Worm (Caenorhabditis elegans): Measurements from ENCODE around the gene W06E11.1.

Gene W06E11.1

DNA sequence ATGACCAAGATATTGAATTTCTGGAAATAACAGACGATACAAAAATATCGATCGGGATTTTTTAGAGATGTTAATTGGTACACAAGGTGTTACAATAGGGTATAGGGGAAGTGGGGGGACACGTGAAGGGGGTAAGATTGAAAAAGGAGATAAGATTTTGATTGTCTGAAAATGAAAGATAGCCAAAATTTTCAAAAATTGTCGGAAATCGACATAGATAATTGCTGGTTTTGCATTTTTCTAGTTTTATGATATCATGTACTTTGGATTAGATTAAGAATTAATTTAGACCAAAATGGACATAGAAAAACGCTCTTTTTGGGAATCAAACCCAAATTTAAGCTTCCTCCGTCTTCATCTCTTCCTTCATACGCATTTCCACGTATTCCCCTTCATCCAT, 14.0 kb upstream of the W06E11.1 start, which contains the start of gene T19C3.5:
TSS of gene T19C3.5 (minus strand) at position 101 of the 400 bp plus-strand sequence.
- no peak for TF ChIP-seq ztf-11 (tag; optimal IDR thresholded peaks at IDR 0.05)
- no peak for TF ChIP-seq unc-120 (tag; optimal IDR thresholded peaks at IDR 0.05; ENCODE audit: poor library complexity, severe bottlenecking)

- TF ChIP-seq hlh-1 (tag; optimal IDR thresholded peaks at IDR 0.05), result no peak
- TF ChIP-seq nhr-237 (tag; optimal IDR thresholded peaks at IDR 0.05), result no peak
- TF ChIP-seq nhr-12 (tag; optimal IDR thresholded peaks at IDR 0.05), result no peak
- TF ChIP-seq cnd-1 (tag; optimal IDR thresholded peaks at IDR 0.05), result no peak
- TF ChIP-seq zip-8 (tag; optimal IDR thresholded peaks at IDR 0.05), result no peak
- no peak for TF ChIP-seq flh-1 (GFP tag; optimal IDR thresholded peaks at IDR 0.05)
- TF ChIP-seq nhr-2 (tag; optimal IDR thresholded peaks at IDR 0.05), result no peak
- TF ChIP-seq ceh-83 (GFP tag; optimal IDR thresholded peaks at IDR 0.05), result no peak
- TF ChIP-seq ceh-39 (tag; optimal IDR thresholded peaks at IDR 0.05), result no peak
- TF ChIP-seq bed-3 (GFP tag; optimal IDR thresholded peaks at IDR 0.05), result no peak
- no peak for TF ChIP-seq lin-13 (tag; optimal IDR thresholded peaks at IDR 0.05)
- TF ChIP-seq nhr-28 (tag; optimal IDR thresholded peaks at IDR 0.05), result no peak
- TF ChIP-seq elt-3 (tag; optimal IDR thresholded peaks at IDR 0.05), result no peak
- no peak for TF ChIP-seq ces-1 (GFP tag; optimal IDR thresholded peaks at IDR 0.05)
- no peak for TF ChIP-seq snpc-4 (tag; optimal IDR thresholded peaks at IDR 0.05)
- no peak for TF ChIP-seq sptf-1 (tag; optimal IDR thresholded peaks at IDR 0.05)
Observed at ce11 chrIII:631421-631820, 10.4 kb upstream of the W06E11.1 start, which contains the start of gene T19C3.6. Gene T19C3.6, minus strand, starts transcription at chrIII:631521.

- TF ChIP-seq drap-1 (GFP tag; optimal IDR thresholded peaks at IDR 0.05), result no peak
- TF ChIP-seq ces-1 (GFP tag; optimal IDR thresholded peaks at IDR 0.05), result peak; percentile 83
Observed at ce11 chrIII:634618-635017, 7.2 kb upstream of the W06E11.1 start, which contains the start of gene fem-2. Gene fem-2, minus strand, starts transcription at chrIII:634626.

DNA sequence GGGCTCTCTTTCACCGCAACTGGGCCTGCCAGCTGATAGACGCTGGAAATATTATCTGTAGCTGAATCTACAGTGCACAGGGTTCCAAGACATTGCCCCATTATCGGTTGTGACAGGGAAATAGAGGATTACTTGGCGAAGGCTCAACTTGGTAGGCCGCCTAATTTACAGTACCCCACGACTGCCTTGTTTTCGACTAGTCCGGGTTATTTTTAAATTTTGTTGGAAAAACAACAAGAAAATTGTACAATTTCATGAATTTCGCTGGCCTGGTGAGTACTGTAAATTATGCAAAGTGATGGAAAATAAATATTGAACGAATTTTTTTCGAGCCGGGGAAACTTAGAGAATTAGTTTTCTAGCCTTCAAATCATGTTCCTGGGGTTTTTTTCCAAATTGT, 5.8 kb upstream of the W06E11.1 start, which contains the start of gene T19C3.7:
TSS of gene T19C3.7 (minus strand) at position 101 of the 400 bp plus-strand sequence.
- TF ChIP-seq ceh-43 (GFP tag; optimal IDR thresholded peaks at IDR 0.05) (no peak), ham-2 (GFP tag; optimal IDR thresholded peaks at IDR 0.05) (no peak)

DNA sequence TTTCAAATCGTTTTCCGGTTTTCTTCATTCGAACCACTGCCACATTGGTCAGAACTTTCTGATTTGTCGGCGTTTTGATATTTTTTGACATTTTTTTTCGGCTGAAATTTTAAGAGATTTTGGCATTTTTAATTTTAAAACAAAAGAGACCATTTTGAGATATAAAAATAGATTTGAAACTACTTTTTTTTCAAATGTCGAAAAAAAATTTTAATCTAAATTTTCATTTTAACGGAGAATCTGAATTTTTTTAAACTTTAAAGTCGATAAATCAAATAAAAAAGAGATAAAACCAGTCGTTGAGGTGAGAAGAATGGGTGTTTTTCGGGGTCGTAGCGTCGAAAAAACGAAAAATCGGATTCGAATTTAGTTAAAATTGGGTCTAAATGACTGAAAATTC, 3.5 kb upstream of the W06E11.1 start, which contains the start of gene sbds-1:
TSS of gene sbds-1 (minus strand) at position 101 of the 400 bp plus-strand sequence.
- TF ChIP-seq nhr-2 (tag; optimal IDR thresholded peaks at IDR 0.05), result no peak
- no peak for TF ChIP-seq cnd-1 (tag; optimal IDR thresholded peaks at IDR 0.05)
- TF ChIP-seq tbx-8 (GFP tag; optimal IDR thresholded peaks at IDR 0.05), result no peak
- no peak for TF ChIP-seq ceh-39 (tag; optimal IDR thresholded peaks at IDR 0.05)
- TF ChIP-seq pha-4 (tag; optimal IDR thresholded peaks at IDR 0.05), result no peak
- no peak for TF ChIP-seq nhr-28 (tag; optimal IDR thresholded peaks at IDR 0.05)
- no peak for TF ChIP-seq ztf-11 (tag; optimal IDR thresholded peaks at IDR 0.05)
- no peak for TF ChIP-seq ces-1 (GFP tag; optimal IDR thresholded peaks at IDR 0.05)
- TF ChIP-seq nhr-12 (tag; optimal IDR thresholded peaks at IDR 0.05), result no peak
- no peak for TF ChIP-seq lin-13 (tag; optimal IDR thresholded peaks at IDR 0.05)
- no peak for TF ChIP-seq snpc-4 (tag; optimal IDR thresholded peaks at IDR 0.05)
- no peak for TF ChIP-seq elt-3 (tag; optimal IDR thresholded peaks at IDR 0.05)
- no peak for TF ChIP-seq ceh-83 (GFP tag; optimal IDR thresholded peaks at IDR 0.05)
- no peak for TF ChIP-seq unc-62 (GFP tag; optimal IDR thresholded peaks at IDR 0.05)
- TF ChIP-seq unc-120 (tag; optimal IDR thresholded peaks at IDR 0.05; ENCODE audit: poor library complexity, severe bottlenecking), result no peak
- TF ChIP-seq elt-1 (tag; optimal IDR thresholded peaks at IDR 0.05; ENCODE audit: borderline replicate concordance, insufficient read depth), result no peak
- no peak for TF ChIP-seq blmp-1 (tag; optimal IDR thresholded peaks at IDR 0.05)
- TF ChIP-seq unc-39 (tag; optimal IDR thresholded peaks at IDR 0.05), result no peak
- TF ChIP-seq hlh-1 (tag; optimal IDR thresholded peaks at IDR 0.05), result no peak
- TF ChIP-seq flh-1 (GFP tag; optimal IDR thresholded peaks at IDR 0.05), result no peak

ce11 chrIII:640198-640803, 1.6 kb upstream of the W06E11.1 start, which contains the start of the genes tag-266 and tag-267:
Gene tag-266, minus strand, starts transcription at chrIII:640226.
Gene tag-267, plus strand, starts transcription at chrIII:640790.
- TF ChIP-seq ceh-39 (tag; optimal IDR thresholded peaks at IDR 0.05), result peak; percentile 4
- TF ChIP-seq mls-2 (tag; optimal IDR thresholded peaks at IDR 0.05), result peak; percentile 35
- peak; percentile 28 for TF ChIP-seq sem-2 (GFP tag; optimal IDR thresholded peaks at IDR 0.05)
- no peak for TF ChIP-seq zip-8 (tag; optimal IDR thresholded peaks at IDR 0.05)
- TF ChIP-seq mep-1 (tag; optimal IDR thresholded peaks at IDR 0.05), result peak; percentile 63
- TF ChIP-seq elt-3 (tag; optimal IDR thresholded peaks at IDR 0.05), result no peak
- TF ChIP-seq nhr-237 (tag; optimal IDR thresholded peaks at IDR 0.05), result peak; percentile 79
- peak; percentile 5 for TF ChIP-seq ceh-83 (GFP tag; optimal IDR thresholded peaks at IDR 0.05)
- peak; percentile 41 for TF ChIP-seq lin-13 (tag; optimal IDR thresholded peaks at IDR 0.05)
- TF ChIP-seq lin-32 (GFP tag; optimal IDR thresholded peaks at IDR 0.05), result no peak
- peak; percentile 64 for TF ChIP-seq bed-3 (GFP tag; optimal IDR thresholded peaks at IDR 0.05)
- TF ChIP-seq snpc-4 (tag; optimal IDR thresholded peaks at IDR 0.05), result no peak
- TF ChIP-seq lsy-2 (tag; optimal IDR thresholded peaks at IDR 0.05), result peak; percentile 70
- TF ChIP-seq nhr-2 (tag; optimal IDR thresholded peaks at IDR 0.05), result no peak
- peak; percentile 65 for TF ChIP-seq cnd-1 (tag; optimal IDR thresholded peaks at IDR 0.05)
- TF ChIP-seq M03D4.4 (tag; optimal IDR thresholded peaks at IDR 0.05), result peak; percentile 64
- no peak for TF ChIP-seq pha-4 (tag; optimal IDR thresholded peaks at IDR 0.05)
- TF ChIP-seq drap-1 (GFP tag; optimal IDR thresholded peaks at IDR 0.05), result peak; percentile 61
- peak; percentile 15 for TF ChIP-seq unc-120 (tag; optimal IDR thresholded peaks at IDR 0.05; ENCODE audit: poor library complexity, severe bottlenecking)
- peak; percentile 63 for TF ChIP-seq ces-1 (GFP tag; optimal IDR thresholded peaks at IDR 0.05)
- peak; percentile 89 for TF ChIP-seq sptf-1 (tag; optimal IDR thresholded peaks at IDR 0.05)
- TF ChIP-seq tbx-8 (GFP tag; optimal IDR thresholded peaks at IDR 0.05), result peak; percentile 65
- no peak for TF ChIP-seq unc-39 (tag; optimal IDR thresholded peaks at IDR 0.05)

Data from whole organism, mixed stage, embryonic.